Fruit fly (Drosophila melanogaster): ENCODE results near the gene CG10602.

- TF ChIP-seq CG8478 (optimal IDR thresholded peaks at IDR 0.05) (no peak), psq (optimal IDR thresholded peaks at IDR 0.05) (no peak), usp (GFP tag; optimal IDR thresholded peaks at IDR 0.05) (no peak), pan (optimal IDR thresholded peaks at IDR 0.05) (no peak)
These were observed 48.4 kb upstream of the CG10602 start for dm6 chr2L:18907491-18907890.

All from whole organism.